Fruit fly (Drosophila melanogaster): Measurements from ENCODE around the gene Ssdp.

Gene Ssdp

dm6 chr3R:18171983-18172967 is 27.1 kb downstream of the Ssdp start (continued):
- TF ChIP-seq Dp (GFP tag; optimal IDR thresholded peaks at IDR 0.05) = peak; percentile 16
- TF ChIP-seq CG12219 (GFP tag; optimal IDR thresholded peaks at IDR 0.05) = peak; percentile 96
- TF ChIP-seq Ravus (GFP tag; IDR thresholded peaks at IDR 0.05) = peak; percentile 61
- peak; percentile 83 for TF ChIP-seq CG10431 (GFP tag; optimal IDR thresholded peaks at IDR 0.05)
- peak; percentile 79 for TF ChIP-seq vfl (GFP tag; optimal IDR thresholded peaks at IDR 0.05)
- peak; percentile 94 for TF ChIP-seq Meics (GFP tag; optimal IDR thresholded peaks at IDR 0.05)
- TF ChIP-seq CG4730 (GFP tag; IDR thresholded peaks at IDR 0.05) = peak; percentile 80
- peak; percentile 89 for TF ChIP-seq jing (GFP tag; optimal IDR thresholded peaks at IDR 0.05)
- no peak for TF ChIP-seq CG8478 (optimal IDR thresholded peaks at IDR 0.05)
- peak; percentile 94 for TF ChIP-seq Med (GFP tag)
- TF ChIP-seq E2f1 (GFP tag; IDR thresholded peaks at IDR 0.05) = peak; percentile 86
- peak; percentile 90 for TF ChIP-seq croc (GFP tag; conservative IDR thresholded peaks at IDR 0.05)
- TF ChIP-seq CG10147 (GFP tag; optimal IDR thresholded peaks at IDR 0.05) = peak; percentile 93
- TF ChIP-seq trem (tag; optimal IDR thresholded peaks at IDR 0.05) = peak; percentile 86
- peak; percentile 86 for TF ChIP-seq ranshi (GFP tag; IDR thresholded peaks at IDR 0.05)
- TF ChIP-seq MESR4 (GFP tag; optimal IDR thresholded peaks at IDR 0.05) = peak; percentile 27
- no peak for TF ChIP-seq abd-A (tag; optimal IDR thresholded peaks at IDR 0.05)
- TF ChIP-seq tna (GFP tag; IDR thresholded peaks at IDR 0.05; ENCODE audit: partially characterized antibody) = no peak
- peak; percentile 83 for TF ChIP-seq Nf-YB (GFP tag; optimal IDR thresholded peaks at IDR 0.05)
- TF ChIP-seq CG3726 (GFP tag; IDR thresholded peaks at IDR 0.05) = peak; percentile 72
- peak; percentile 87 for TF ChIP-seq CG14441 (GFP tag; IDR thresholded peaks at IDR 0.05)
- peak; percentile 84 for TF ChIP-seq CG4854 (GFP tag; optimal IDR thresholded peaks at IDR 0.05)
- TF ChIP-seq CrebB (tag; optimal IDR thresholded peaks at IDR 0.05) = peak; percentile 87
- TF ChIP-seq CG2129 (GFP tag; IDR thresholded peaks at IDR 0.05; ENCODE audit: partially characterized antibody) = no peak
- peak; percentile 88 for TF ChIP-seq NC2β (GFP tag; optimal IDR thresholded peaks at IDR 0.05)
- peak; percentile 88; the same call in 1 of the 2 replicates for TF ChIP-seq klu (GFP tag; IDR thresholded peaks at IDR 0.05)
- TF ChIP-seq seq (GFP tag; IDR thresholded peaks at IDR 0.05) = peak; percentile 88
- TF ChIP-seq Jarid2 (GFP tag; optimal IDR thresholded peaks at IDR 0.05) = peak; percentile 77
- no peak for TF ChIP-seq Deaf1 (tag; optimal IDR thresholded peaks at IDR 0.05)
- peak; percentile 100 for TF ChIP-seq onecut (GFP tag; IDR thresholded peaks at IDR 0.05)
- peak; percentile 54; the same call in 1 of the 2 replicates for TF ChIP-seq CG10321 (GFP tag; IDR thresholded peaks at IDR 0.05)
- peak; percentile 89 for TF ChIP-seq Dek (tag; optimal IDR thresholded peaks at IDR 0.05)
- TF ChIP-seq Poxn (GFP tag; IDR thresholded peaks at IDR 0.05) = peak; percentile 47; the same call in 1 of the 2 replicates
- TF ChIP-seq twi (tag; optimal IDR thresholded peaks at IDR 0.05) = peak; percentile 86
- TF ChIP-seq Dip3 (GFP tag; optimal IDR thresholded peaks at IDR 0.05) = peak; percentile 85
- peak; percentile 84 to 95 for TF ChIP-seq Hr51 (GFP tag; optimal IDR thresholded peaks at IDR 0.05)
- no peak for TF ChIP-seq mld (GFP tag; IDR thresholded peaks at IDR 0.05; ENCODE audit: partially characterized antibody)
- TF ChIP-seq CG8359 (GFP tag; optimal IDR thresholded peaks at IDR 0.05; ENCODE audit: borderline replicate concordance) = peak; percentile 84
- peak; percentile 94 for TF ChIP-seq CG2120 (GFP tag; optimal IDR thresholded peaks at IDR 0.05)
- TF ChIP-seq vvl (GFP tag; IDR thresholded peaks at IDR 0.05) = peak; percentile 93
- peak; percentile 83 for TF ChIP-seq ERR (GFP tag; optimal IDR thresholded peaks at IDR 0.05)
- TF ChIP-seq Max (GFP tag; optimal IDR thresholded peaks at IDR 0.05) = peak; percentile 93
- TF ChIP-seq CG32772 (GFP tag; IDR thresholded peaks at IDR 0.05) = peak; percentile 89
- TF ChIP-seq CG31224 (GFP tag; IDR thresholded peaks at IDR 0.05) = peak; percentile 77
- peak; percentile 69 for TF ChIP-seq CG3065 (GFP tag; optimal IDR thresholded peaks at IDR 0.05)
- TF ChIP-seq H15 (GFP tag; IDR thresholded peaks at IDR 0.05) = peak; percentile 75
- peak; percentile 88 for TF ChIP-seq CG7786 (GFP tag; optimal IDR thresholded peaks at IDR 0.05)
- TF ChIP-seq CG4820 (GFP tag; optimal IDR thresholded peaks at IDR 0.05) = peak; percentile 93

All from whole organism, embryonic.